Worm (Caenorhabditis elegans) whole organism, L4 larva: ENCODE measurements around the gene R10F2.6.

Experiments used
- F37D6.2 ChIP-seq: sonication (generic microtip); optimal IDR thresholded peaks from 2 replicates; lab custom pipeline; 2016; ENCODE audit warnings: mild to moderate bottlenecking, missing genetic modification characterization, missing compliant biosample characterization
- F44E2.7 ChIP-seq: fragments of 200-800 bp; sonication (Bioruptor generic); IDR thresholded peaks from 2 replicates; pipeline ENCODE4 v2.1.2; 2022; ENCODE audit warnings: missing genetic modification characterization, missing compliant biosample characterization
- F49E8.2 ChIP-seq: sonication (generic microtip); optimal IDR thresholded peaks from 2 replicates; lab custom pipeline; 2016; ENCODE audit warnings: missing compliant biosample characterization, mild to moderate bottlenecking, missing genetic modification characterization, borderline replicate concordance
- Y48G9A.11 ChIP-seq: fragments of 200-800 bp; sonication (Bioruptor generic); IDR thresholded peaks from 2 replicates; pipeline ENCODE4 v1.3.6; 2022; ENCODE audit warnings: missing genetic modification reagents, missing genetic modification characterization, missing compliant biosample characterization
- Y5F2A.4 ChIP-seq: fragments of 200-800 bp; sonication (Bioruptor generic); optimal IDR thresholded peaks from 2 replicates; lab custom pipeline; 2018; ENCODE audit warnings: mild to moderate bottlenecking, missing genetic modification characterization, missing compliant biosample characterization
- aha-1 ChIP-seq: fragments of 150-350 bp; peaks from one replicate; lab custom pipeline; 2014; ENCODE audit warnings: missing biosample characterization, missing genetic modification characterization
- ama-1 ChIP-seq: fragments of 150-350 bp; optimal IDR thresholded peaks from 2 replicates; lab custom pipeline; 2014; ENCODE audit warnings: inconsistent platforms, mixed read lengths
- ceh-20 ChIP-seq: fragments of 200-800 bp; sonication (Bioruptor generic); IDR thresholded peaks from 2 replicates; pipeline ENCODE4 v1.3.6; 2022; ENCODE audit warnings: missing genetic modification reagents, missing genetic modification characterization, missing compliant biosample characterization
- ceh-32 ChIP-seq: sonication (generic microtip); optimal IDR thresholded peaks from 2 replicates; lab custom pipeline; 2016; ENCODE audit warnings: mild to moderate bottlenecking, missing genetic modification characterization, missing compliant biosample characterization; ENCODE audit not compliant: poor library complexity
- ceh-44 ChIP-seq: fragments of 200-800 bp; sonication (Bioruptor generic); IDR thresholded peaks from 2 replicates; pipeline ENCODE4 v1.3.6; 2022; ENCODE audit warnings: missing genetic modification reagents, missing genetic modification characterization, missing compliant biosample characterization
- cey-2 ChIP-seq: sonication (generic microtip); optimal IDR thresholded peaks from 3 replicates; lab custom pipeline; 2017; ENCODE audit warnings: missing genetic modification characterization, mild to moderate bottlenecking, missing compliant biosample characterization, antibody characterized with exemption, borderline replicate concordance; ENCODE audit not compliant: insufficient read depth
- daf-12 ChIP-seq: fragments of 150-350 bp; optimal IDR thresholded peaks from 2 replicates; lab custom pipeline; 2014; ENCODE audit warnings: missing biosample characterization, missing genetic modification reagents, missing genetic modification characterization
- daf-8 ChIP-seq: fragments of 200-800 bp; sonication (Bioruptor generic); IDR thresholded peaks from 2 replicates; pipeline ENCODE4 v1.3.6; 2022; ENCODE audit warnings: missing genetic modification characterization, missing compliant biosample characterization
- dmd-8 ChIP-seq: fragments of 200-800 bp; sonication (Bioruptor generic); IDR thresholded peaks from 2 replicates; pipeline ENCODE4 v1.3.6; 2022; ENCODE audit warnings: missing genetic modification characterization, missing compliant biosample characterization
- dmd-9 ChIP-seq: fragments of 200-800 bp; sonication (Bioruptor generic); IDR thresholded peaks from 2 replicates; pipeline ENCODE4 v1.3.6; 2022; ENCODE audit warnings: missing genetic modification reagents, missing genetic modification characterization, missing compliant biosample characterization
- lim-7 ChIP-seq: fragments of 200-800 bp; sonication (Bioruptor generic); IDR thresholded peaks from 2 replicates; pipeline ENCODE4 v1.3.6; 2022; ENCODE audit warnings: missing genetic modification characterization, missing compliant biosample characterization
- lin-13 ChIP-seq: fragments of 150-350 bp; optimal IDR thresholded peaks from 2 replicates; lab custom pipeline; 2014; ENCODE audit warnings: missing biosample characterization, missing genetic modification reagents, missing genetic modification characterization
- lin-15B ChIP-seq: fragments of 150-350 bp; sonication (generic microtip); optimal IDR thresholded peaks from 3 replicates; lab custom pipeline; 2014; ENCODE audit warnings: missing biosample characterization, missing genetic modification characterization
- lin-38 ChIP-seq: fragments of 200-800 bp; sonication (Bioruptor generic); IDR thresholded peaks from 2 replicates; pipeline ENCODE4 v1.3.6; 2022; ENCODE audit warnings: missing genetic modification reagents, missing genetic modification characterization, missing compliant biosample characterization
- lir-3 ChIP-seq: sonication (generic microtip); optimal IDR thresholded peaks from 2 replicates; lab custom pipeline; 2016; ENCODE audit warnings: mild to moderate bottlenecking, missing genetic modification characterization, missing compliant biosample characterization
- lsy-2 ChIP-seq, 2 experiments: fragments of 150-350 bp in 1 of 2; sonication (generic microtip) in 1 of 2; optimal IDR thresholded peaks; 2 replicates each; lab custom pipeline; 2014 to 2017; ENCODE audit warnings: missing biosample characterization in 2 of 2, missing genetic modification characterization in 2 of 2
- mdt-29 ChIP-seq: fragments of 200-800 bp; sonication (Bioruptor generic); IDR thresholded peaks from 2 replicates; pipeline ENCODE4 v1.3.6; 2022; ENCODE audit warnings: missing genetic modification reagents, missing genetic modification characterization, missing compliant biosample characterization
- mep-1 ChIP-seq: fragments of 150-350 bp; sonication (generic microtip); optimal IDR thresholded peaks from 3 replicates; lab custom pipeline; 2014; ENCODE audit warnings: missing biosample characterization, missing genetic modification characterization
- mxl-2 ChIP-seq: fragments of 200-800 bp; sonication (Bioruptor generic); conservative IDR thresholded peaks from 2 replicates; pipeline ENCODE4 v1.3.6; 2022; ENCODE audit warnings: missing genetic modification reagents, missing genetic modification characterization, missing compliant biosample characterization
- nhr-10 ChIP-seq: fragments of 150-350 bp; optimal IDR thresholded peaks from 2 replicates; lab custom pipeline; 2014; ENCODE audit warnings: missing biosample characterization, missing genetic modification characterization
- nhr-102 ChIP-seq: sonication (generic microtip); optimal IDR thresholded peaks from 2 replicates; lab custom pipeline; 2016; ENCODE audit warnings: mild to moderate bottlenecking, missing genetic modification characterization, moderate library complexity, missing compliant biosample characterization
- nhr-11 ChIP-seq: fragments of 150-350 bp; optimal IDR thresholded peaks from 2 replicates; lab custom pipeline; 2014; ENCODE audit warnings: missing biosample characterization, missing genetic modification characterization
- nhr-237 ChIP-seq: sonication (generic microtip); optimal IDR thresholded peaks from 2 replicates; lab custom pipeline; 2017; ENCODE audit warnings: missing biosample characterization, missing genetic modification characterization
- nhr-25 ChIP-seq: sonication (generic microtip); optimal IDR thresholded peaks from 2 replicates; lab custom pipeline; 2017; ENCODE audit warnings: missing genetic modification characterization, mild to moderate bottlenecking, missing compliant biosample characterization, antibody characterized with exemption, moderate library complexity, borderline replicate concordance; ENCODE audit not compliant: insufficient read depth
- nhr-41 ChIP-seq: fragments of 200-800 bp; sonication (Bioruptor generic); IDR thresholded peaks from 2 replicates; pipeline ENCODE4 v1.3.6; 2022; ENCODE audit warnings: missing genetic modification reagents, missing genetic modification characterization, missing compliant biosample characterization
- nhr-48 ChIP-seq: sonication (generic microtip); optimal IDR thresholded peaks from 2 replicates; lab custom pipeline; 2016; ENCODE audit warnings: mild to moderate bottlenecking, missing genetic modification characterization, missing compliant biosample characterization
- nhr-6 ChIP-seq: fragments of 150-350 bp; optimal IDR thresholded peaks from 2 replicates; lab custom pipeline; 2014; ENCODE audit warnings: missing biosample characterization, missing genetic modification characterization
- saeg-2 ChIP-seq: fragments of 200-800 bp; sonication (Bioruptor generic); IDR thresholded peaks from 2 replicates; pipeline ENCODE4 v1.3.6; 2022; ENCODE audit warnings: missing genetic modification reagents, missing genetic modification characterization, missing compliant biosample characterization
- skn-1 ChIP-seq: fragments of 150-350 bp; optimal IDR thresholded peaks from 2 replicates; lab custom pipeline; 2014; ENCODE audit warnings: missing biosample characterization, missing genetic modification characterization
- spr-1 ChIP-seq: sonication (generic microtip); optimal IDR thresholded peaks from 2 replicates; lab custom pipeline; 2016; ENCODE audit warnings: mild to moderate bottlenecking, missing genetic modification characterization, missing compliant biosample characterization
- tag-97 ChIP-seq: fragments of 200-800 bp; sonication (Bioruptor generic); IDR thresholded peaks from 2 replicates; pipeline ENCODE4 v1.3.6; 2022; ENCODE audit warnings: missing genetic modification characterization, missing compliant biosample characterization
- unc-130 ChIP-seq: sonication (generic microtip); optimal IDR thresholded peaks from 2 replicates; lab custom pipeline; 2016; ENCODE audit warnings: missing genetic modification reagents, missing genetic modification characterization, missing compliant biosample characterization
- unc-39 ChIP-seq: sonication (generic microtip); optimal IDR thresholded peaks from 2 replicates; lab custom pipeline; 2017; ENCODE audit warnings: missing biosample characterization, missing genetic modification characterization
- unc-62 ChIP-seq, 3 experiments: fragments of 150-350 bp in 1 of 3; sonication (generic microtip); optimal IDR thresholded peaks in 2 of 3; peaks in 1 of 3; 1 replicate in 1 of 3; 2 replicates in 2 of 3; lab custom pipeline; 2014 to 2017; ENCODE audit warnings: missing biosample characterization in 3 of 3, missing genetic modification characterization in 3 of 3, missing genetic modification reagents in 3 of 3, missing genotype in 1 of 3
- vab-7 ChIP-seq: fragments of 200-800 bp; sonication (Bioruptor generic); IDR thresholded peaks from 2 replicates; pipeline ENCODE4 v1.3.6; 2022; ENCODE audit warnings: missing genetic modification reagents, missing genetic modification characterization, missing compliant biosample characterization
- zag-1 ChIP-seq: fragments of 150-350 bp; optimal IDR thresholded peaks from 2 replicates; lab custom pipeline; 2014; ENCODE audit warnings: missing biosample characterization, missing genetic modification characterization
- zip-11 ChIP-seq: fragments of 200-800 bp; sonication (Bioruptor generic); IDR thresholded peaks from 2 replicates; pipeline ENCODE4 v1.3.6; 2022; ENCODE audit warnings: missing genetic modification characterization, missing compliant biosample characterization

The R10F2.6 gene

ce11 chrIII:2946626-2947168 lies 2.8 kb upstream of the R10F2.6 start, which contains the start of gene H05C05.1:
Gene H05C05.1 (plus strand): TSS chrIII:2947118.
- TF ChIP-seq ama-1 (lab: Kevin White, UChicago) (no peak), lin-38 (GFP tag; lab: Robert Waterston, UW) (peak; percentile 64; the same call in 1 of the 2 replicates), F49E8.2 (tag; lab: Kevin White, UChicago) (peak; percentile 91), saeg-2 (GFP tag; lab: Robert Waterston, UW) (no peak), nhr-41 (GFP tag; lab: Robert Waterston, UW) (no peak), unc-130 (GFP tag; lab: Kevin White, UChicago) (peak; percentile 16)
- TF ChIP-seq, all 104 proteins: peak for 3

DNA sequence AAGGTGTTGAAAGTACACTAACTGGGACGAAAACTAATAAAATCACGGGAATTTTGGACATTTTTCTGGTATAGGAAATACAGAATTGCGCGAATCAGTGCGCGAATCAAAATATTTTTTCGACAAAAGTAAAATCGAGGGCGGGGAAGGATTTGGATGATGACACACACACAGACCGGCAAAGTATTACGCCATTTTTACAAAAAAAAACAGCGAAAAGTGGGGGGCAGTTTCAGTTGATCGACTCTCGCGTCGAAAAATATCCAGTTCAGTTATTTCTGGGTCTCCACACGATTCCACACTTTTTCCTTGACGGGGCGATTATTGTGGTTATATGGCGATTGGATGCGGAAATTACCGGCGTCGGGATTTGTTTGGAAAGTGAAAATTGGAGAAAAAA lies 2.2 kb upstream of the R10F2.6 start, which contains the start of gene H05C05.4:
Gene H05C05.4 (minus strand): TSS at position 101 of the 400 bp plus-strand sequence.
- TF ChIP-seq lin-15B (tag; lab: Kevin White, UChicago) (no peak), daf-12 (tag; lab: Kevin White, UChicago) (no peak), mdt-29 (GFP tag; lab: Robert Waterston, UW) (no peak), daf-8 (no peak), aha-1 (tag; lab: Kevin White, UChicago) (no peak), lsy-2 (tag; optimal IDR thresholded peaks at IDR 0.05; lab: Kevin White, UChicago) (no peak), dmd-8 (GFP tag; lab: Robert Waterston, UW) (no peak), nhr-102 (tag; lab: Kevin White, UChicago) (no peak), F44E2.7 (no peak), Y5F2A.4 (GFP tag; lab: Kevin White, UChicago) (no peak), nhr-6 (tag; lab: Kevin White, UChicago) (no peak), unc-39 (tag; lab: Kevin White, UChicago) (no peak), unc-62 (GFP tag; optimal IDR thresholded peaks at IDR 0.05 in 1 of 2; lab: Kevin White, UChicago) (no peak), unc-62 (tag; optimal IDR thresholded peaks at IDR 0.05; lab: Kevin White, UChicago) (no peak)

DNA sequence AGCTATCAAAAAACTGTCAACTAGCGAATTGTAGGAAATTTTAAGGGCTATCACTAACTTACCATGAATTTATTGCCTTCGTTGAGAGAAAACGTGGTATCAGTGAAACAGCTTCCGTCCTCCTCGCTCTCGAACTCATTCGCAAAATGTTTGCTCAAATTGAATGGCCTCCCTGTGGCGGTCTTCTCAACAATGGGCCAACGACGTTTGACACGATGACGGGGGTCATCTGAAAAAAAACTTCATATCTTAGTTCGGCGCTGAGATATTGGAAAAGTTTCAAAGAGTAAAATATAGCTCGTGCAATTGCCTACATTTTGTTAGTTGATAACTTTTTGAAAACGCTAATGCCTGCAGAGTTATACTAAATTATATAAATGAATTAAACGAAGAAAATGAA lies 2.3 kb downstream of the R10F2.6 start:
- TF ChIP-seq lir-3 (no peak), skn-1 (tag; lab: Kevin White, UChicago) (no peak), unc-62 (GFP tag; optimal IDR thresholded peaks at IDR 0.05 in 1 of 2; lab: Kevin White, UChicago) (peak in 1 of 2 experiments; percentile 94), unc-62 (tag; optimal IDR thresholded peaks at IDR 0.05; lab: Kevin White, UChicago) (no peak)

ce11 chrIII:2937780-2938179 lies 6.1 kb downstream of the R10F2.6 start:
- TF ChIP-seq lim-7 (GFP tag; lab: Robert Waterston, UW) (no peak), F37D6.2 (tag; lab: Kevin White, UChicago) (no peak), ceh-32 (tag; lab: Kevin White, UChicago) (no peak), mep-1 (no peak), nhr-237 (tag; lab: Kevin White, UChicago) (no peak), zag-1 (no peak), nhr-48 (no peak), daf-8 (no peak), cey-2 (no peak), nhr-11 (tag; lab: Kevin White, UChicago) (no peak), spr-1 (tag; lab: Kevin White, UChicago) (no peak), lin-38 (GFP tag; lab: Robert Waterston, UW) (no peak), daf-12 (tag; lab: Kevin White, UChicago) (no peak), nhr-25 (tag; lab: Kevin White, UChicago) (no peak)

DNA sequence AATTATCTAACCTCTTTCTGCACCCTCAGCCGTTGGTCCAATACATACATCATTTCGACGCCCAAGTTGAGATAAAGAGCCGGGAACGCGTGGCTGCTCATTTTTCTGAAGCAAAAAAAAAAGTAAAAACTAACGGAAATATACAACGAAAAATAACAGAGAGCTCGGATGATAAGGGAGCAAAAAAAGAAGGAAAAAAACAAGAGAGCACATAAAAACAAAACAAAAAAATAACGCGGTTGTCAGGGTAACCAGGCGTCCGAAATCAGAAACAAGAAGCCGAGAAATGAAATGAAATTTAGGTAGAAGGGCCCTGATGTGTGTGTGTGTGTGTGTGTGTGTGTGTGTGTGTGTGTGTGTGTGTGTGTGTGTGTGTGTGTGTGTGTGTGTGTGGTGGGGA lies 19.2 kb downstream of the R10F2.6 start, which contains the start of gene R10F2.5:
Gene R10F2.5 (minus strand): TSS at position 101 of the 400 bp plus-strand sequence.
- TF ChIP-seq tag-97 (GFP tag; lab: Robert Waterston, UW) (no peak), dmd-9 (GFP tag; lab: Robert Waterston, UW) (no peak), nhr-10 (tag; lab: Kevin White, UChicago) (no peak), vab-7 (GFP tag; lab: Robert Waterston, UW) (no peak), mxl-2 (GFP tag; lab: Robert Waterston, UW) (no peak), F44E2.7 (no peak), ceh-20 (no peak), aha-1 (tag; lab: Kevin White, UChicago) (no peak), lin-13 (no peak), zip-11 (GFP tag; lab: Robert Waterston, UW) (no peak), nhr-41 (GFP tag; lab: Robert Waterston, UW) (no peak), Y48G9A.11 (GFP tag; lab: Robert Waterston, UW) (no peak), ceh-44 (no peak)
